Worm (Caenorhabditis elegans) whole organism, mixed stage, embryonic: ENCODE data around the gene F53A9.7.
"Not testable (repeated sequence)": the region's sequence is repeated elsewhere in the genome, so short reads cannot be mapped to it uniquely, and the experiment has no call there.

Source experiments
- M03D4.4 ChIP-seq: sonication (generic microtip); optimal IDR thresholded peaks from 2 replicates; lab custom pipeline; 2017; ENCODE audit warnings: mild to moderate bottlenecking, missing genetic modification characterization, missing compliant biosample characterization
- bed-3 ChIP-seq: fragments of 200-800 bp; sonication (Bioruptor generic); optimal IDR thresholded peaks from 3 replicates; lab custom pipeline; 2018; ENCODE audit warnings: mild to moderate bottlenecking, missing genetic modification characterization, moderate library complexity, missing compliant biosample characterization
- blmp-1 ChIP-seq: fragments of 150-350 bp; optimal IDR thresholded peaks from 2 replicates; lab custom pipeline; 2014; ENCODE audit warnings: missing biosample characterization, missing genetic modification characterization
- ceh-39 ChIP-seq: fragments of 150-350 bp; optimal IDR thresholded peaks from 2 replicates; lab custom pipeline; 2014; ENCODE audit warnings: missing biosample characterization, missing genetic modification characterization
- ceh-43 ChIP-seq: fragments of 200-800 bp; sonication (Bioruptor generic); optimal IDR thresholded peaks from 2 replicates; lab custom pipeline; 2018; ENCODE audit warnings: mild to moderate bottlenecking, missing genetic modification characterization, moderate library complexity, missing compliant biosample characterization
- ces-1 ChIP-seq: fragments of 150-350 bp; optimal IDR thresholded peaks from 2 replicates; lab custom pipeline; 2014; ENCODE audit warnings: missing biosample characterization, missing genetic modification reagents, missing genetic modification characterization
- cnd-1 ChIP-seq: fragments of 200-800 bp; sonication (Bioruptor generic); optimal IDR thresholded peaks from 2 replicates; lab custom pipeline; 2018; ENCODE audit warnings: mild to moderate bottlenecking, missing genetic modification characterization, missing compliant biosample characterization
- drap-1 ChIP-seq: fragments of 200-800 bp; sonication (Bioruptor generic); optimal IDR thresholded peaks from 3 replicates; lab custom pipeline; 2018; ENCODE audit warnings: mild to moderate bottlenecking, missing genetic modification characterization, missing compliant biosample characterization
- elt-1 ChIP-seq: sonication (generic microtip); optimal IDR thresholded peaks from 2 replicates; lab custom pipeline; 2017; ENCODE audit warnings: missing genetic modification characterization, mild to moderate bottlenecking, missing compliant biosample characterization, antibody characterized with exemption, moderate library complexity, borderline replicate concordance; ENCODE audit not compliant: insufficient read depth
- flh-1 ChIP-seq: fragments of 200-800 bp; sonication (Bioruptor generic); optimal IDR thresholded peaks from 2 replicates; lab custom pipeline; 2018; ENCODE audit warnings: mild to moderate bottlenecking, missing genetic modification characterization, moderate library complexity, missing compliant biosample characterization
- ham-2 ChIP-seq: fragments of 200-800 bp; sonication (Bioruptor generic); optimal IDR thresholded peaks from 2 replicates; lab custom pipeline; 2018; ENCODE audit warnings: mild to moderate bottlenecking, missing genetic modification characterization, missing compliant biosample characterization
- hlh-1 ChIP-seq: fragments of 150-350 bp; optimal IDR thresholded peaks from 2 replicates; lab custom pipeline; 2014; ENCODE audit warnings: missing biosample characterization, missing genetic modification reagents, missing genetic modification characterization
- lin-13 ChIP-seq: fragments of 150-350 bp; optimal IDR thresholded peaks from 2 replicates; lab custom pipeline; 2014; ENCODE audit warnings: missing biosample characterization, missing genetic modification characterization
- lsy-2 ChIP-seq: fragments of 150-350 bp; optimal IDR thresholded peaks from 2 replicates; lab custom pipeline; 2014; ENCODE audit warnings: missing biosample characterization, missing genetic modification characterization
- mab-5 ChIP-seq: fragments of 150-350 bp; optimal IDR thresholded peaks from 2 replicates; lab custom pipeline; 2014; ENCODE audit warnings: missing biosample characterization, missing genetic modification characterization
- mep-1 ChIP-seq: fragments of 150-350 bp; optimal IDR thresholded peaks from 2 replicates; lab custom pipeline; 2017; ENCODE audit warnings: missing biosample characterization, missing genetic modification reagents, missing genetic modification characterization, inconsistent platforms
- mls-2 ChIP-seq: sonication (generic microtip); optimal IDR thresholded peaks from 2 replicates; lab custom pipeline; 2016; ENCODE audit warnings: mild to moderate bottlenecking, missing genetic modification characterization, moderate library complexity, missing compliant biosample characterization
- nhr-12 ChIP-seq: fragments of 150-350 bp; optimal IDR thresholded peaks from 2 replicates; lab custom pipeline; 2014; ENCODE audit warnings: missing biosample characterization, missing genetic modification characterization
- nhr-2 ChIP-seq: fragments of 150-350 bp; optimal IDR thresholded peaks from 2 replicates; lab custom pipeline; 2014; ENCODE audit warnings: missing biosample characterization, missing genetic modification characterization
- nhr-28 ChIP-seq: fragments of 150-350 bp; optimal IDR thresholded peaks from 2 replicates; lab custom pipeline; 2014; ENCODE audit warnings: missing biosample characterization, missing genetic modification characterization
- nhr-76 ChIP-seq: sonication (generic microtip); optimal IDR thresholded peaks from 2 replicates; lab custom pipeline; 2017; ENCODE audit warnings: missing biosample characterization, missing genetic modification characterization
- pha-4 ChIP-seq: fragments of 150-350 bp; optimal IDR thresholded peaks from 2 replicates; lab custom pipeline; 2018; ENCODE audit warnings: missing biosample characterization, missing genetic modification reagents, missing genetic modification characterization
- sem-2 ChIP-seq: fragments of 200-800 bp; sonication (Bioruptor generic); optimal IDR thresholded peaks from 2 replicates; lab custom pipeline; 2018; ENCODE audit warnings: mild to moderate bottlenecking, missing genetic modification characterization, missing compliant biosample characterization
- snpc-4 ChIP-seq: fragments of 150-350 bp; optimal IDR thresholded peaks from 2 replicates; lab custom pipeline; 2014; ENCODE audit warnings: missing biosample characterization, missing genetic modification characterization
- sptf-1 ChIP-seq: sonication (generic microtip); optimal IDR thresholded peaks from 2 replicates; lab custom pipeline; 2017; ENCODE audit warnings: mild to moderate bottlenecking, missing genetic modification characterization, moderate library complexity, missing compliant biosample characterization
- tbx-8 ChIP-seq: fragments of 200-800 bp; sonication (Bioruptor generic); optimal IDR thresholded peaks from 2 replicates; lab custom pipeline; 2018; ENCODE audit warnings: mild to moderate bottlenecking, missing genetic modification characterization, moderate library complexity, missing compliant biosample characterization
- unc-120 ChIP-seq: sonication (generic microtip); optimal IDR thresholded peaks from 2 replicates; lab custom pipeline; 2017; ENCODE audit warnings: missing genetic modification characterization, missing compliant biosample characterization; ENCODE audit not compliant: poor library complexity, severe bottlenecking
- unc-39 ChIP-seq: fragments of 150-350 bp; optimal IDR thresholded peaks from 2 replicates; lab custom pipeline; 2014; ENCODE audit warnings: missing biosample characterization, missing genetic modification characterization
- unc-62 ChIP-seq: fragments of 150-350 bp; optimal IDR thresholded peaks from 2 replicates; lab custom pipeline; 2014; ENCODE audit warnings: missing biosample characterization, missing genetic modification reagents, missing genetic modification characterization
- zip-8 ChIP-seq: fragments of 150-350 bp; optimal IDR thresholded peaks from 2 replicates; lab custom pipeline; 2014; ENCODE audit warnings: missing biosample characterization, missing genetic modification characterization

F53A9.7 gene

ce11 chrX:8737801-8738200, 21.1 kb upstream of the F53A9.7 start:
- no peak for TF ChIP-seq unc-120 (tag; lab: Kevin White, UChicago)
- TF ChIP-seq hlh-1 (tag; lab: Kevin White, UChicago) = no peak
- TF ChIP-seq lin-13 (tag; lab: Kevin White, UChicago) = no peak
- no peak for TF ChIP-seq flh-1 (GFP tag; lab: Kevin White, UChicago)

- TF ChIP-seq sptf-1 (tag; lab: Kevin White, UChicago) (no peak), lsy-2 (tag; lab: Kevin White, UChicago) (peak; percentile 36), ces-1 (GFP tag; lab: Kevin White, UChicago) (peak; percentile 38), unc-39 (tag; lab: Kevin White, UChicago) (no peak), unc-62 (GFP tag; lab: Kevin White, UChicago) (peak; percentile 83), M03D4.4 (no peak), nhr-76 (no peak), zip-8 (tag; lab: Kevin White, UChicago) (no peak), mls-2 (peak; percentile 21), sem-2 (GFP tag; lab: Kevin White, UChicago) (no peak), cnd-1 (tag; lab: Kevin White, UChicago) (peak; percentile 56), drap-1 (no peak), ceh-43 (GFP tag; lab: Kevin White, UChicago) (no peak), tbx-8 (GFP tag; lab: Kevin White, UChicago) (no peak), nhr-2 (peak; percentile 78), flh-1 (GFP tag; lab: Kevin White, UChicago) (no peak), blmp-1 (no peak), nhr-12 (no peak), pha-4 (peak; percentile 44), mep-1 (tag; lab: Kevin White, UChicago) (peak; percentile 67), ceh-39 (tag; lab: Kevin White, UChicago) (peak; percentile 78), nhr-28 (tag; lab: Kevin White, UChicago) (no peak), ham-2 (GFP tag; lab: Kevin White, UChicago) (no peak), hlh-1 (tag; lab: Kevin White, UChicago) (peak; percentile 76), lin-13 (tag; lab: Kevin White, UChicago) (peak; percentile 46), mab-5 (tag; lab: Kevin White, UChicago) (no peak), unc-120 (tag; lab: Kevin White, UChicago) (peak; percentile 29), snpc-4 (no peak), elt-1 (peak; percentile 66)
These were observed 20.3 kb upstream of the F53A9.7 start, which contains the start of gene M02D8.3 for ce11 chrX:8736965-8737464. Gene M02D8.3, minus strand, starts transcription at chrX:8737015.

- not testable (repeated sequence) for TF ChIP-seq unc-120 (tag; lab: Kevin White, UChicago); lsy-2 (tag; lab: Kevin White, UChicago); pha-4
These were observed 15.1 kb upstream of the F53A9.7 start, which contains the start of gene M02D8.6 for ce11 chrX:8731822-8732221. Gene M02D8.6, minus strand, starts transcription at chrX:8731922.

ce11 chrX:8727306-8727705, 10.6 kb upstream of the F53A9.7 start, which contains the start of gene EGAP4.1:
Gene EGAP4.1, minus strand, starts transcription at chrX:8727406.
- no peak for TF ChIP-seq sem-2 (GFP tag; lab: Kevin White, UChicago)
- TF ChIP-seq ces-1 (GFP tag; lab: Kevin White, UChicago) = no peak
- TF ChIP-seq bed-3 = no peak
- no peak for TF ChIP-seq hlh-1 (tag; lab: Kevin White, UChicago)
- TF ChIP-seq unc-39 (tag; lab: Kevin White, UChicago) = no peak
- TF ChIP-seq zip-8 (tag; lab: Kevin White, UChicago) = no peak

ce11 chrX:8723840-8724239, 7.1 kb upstream of the F53A9.7 start:
- TF ChIP-seq unc-62 (GFP tag; lab: Kevin White, UChicago) (peak; percentile 64), unc-120 (tag; lab: Kevin White, UChicago) (peak; percentile 86), hlh-1 (tag; lab: Kevin White, UChicago) (peak; percentile 59), unc-39 (tag; lab: Kevin White, UChicago) (no peak), bed-3 (no peak)
